Worm (Caenorhabditis elegans) whole organism, early embryonic: Measurements from ENCODE around the gene F44G3.7.

Experiments used
- ama-1 ChIP-seq: fragments of 150-350 bp; optimal IDR thresholded peaks from 2 replicates; lab custom pipeline; 2014
- ceh-13 ChIP-seq: fragments of 200-800 bp; sonication (Bioruptor generic); optimal IDR thresholded peaks from 2 replicates; lab custom pipeline; 2018; ENCODE audit warnings: mild to moderate bottlenecking, missing genetic modification characterization, missing compliant biosample characterization
- ceh-36 ChIP-seq: sonication (generic microtip); optimal IDR thresholded peaks from 2 replicates; lab custom pipeline; 2016; ENCODE audit warnings: missing genetic modification characterization, inconsistent platforms, missing compliant biosample characterization
- ets-7 ChIP-seq: sonication (generic microtip); optimal IDR thresholded peaks from 2 replicates; lab custom pipeline; 2016; ENCODE audit warnings: missing genotype, missing genetic modification characterization, missing compliant biosample characterization
- flt-1 ChIP-seq: fragments of 200-800 bp; sonication (Bioruptor generic); IDR thresholded peaks from 2 replicates; pipeline ENCODE4 v1.3.6; 2022; ENCODE audit warnings: missing genetic modification characterization, missing compliant biosample characterization
- scrt-1 ChIP-seq: fragments of 200-800 bp; sonication (Bioruptor generic); IDR thresholded peaks from 2 replicates; pipeline ENCODE4 v1.3.6; 2022; ENCODE audit warnings: missing genetic modification characterization, missing compliant biosample characterization
- tbx-11 ChIP-seq: fragments of 200-800 bp; sonication (Bioruptor generic); IDR thresholded peaks from 2 replicates; pipeline ENCODE4 v1.3.6; 2022; ENCODE audit warnings: missing genetic modification characterization, missing compliant biosample characterization
- tbx-37 ChIP-seq: fragments of 200-800 bp; sonication (Bioruptor generic); conservative IDR thresholded peaks from 2 replicates; pipeline ENCODE4 v1.3.6; 2022; ENCODE audit warnings: missing genetic modification reagents, missing genetic modification characterization, missing compliant biosample characterization
- tra-4 ChIP-seq: sonication (generic microtip); optimal IDR thresholded peaks from 2 replicates; lab custom pipeline; 2017; ENCODE audit warnings: missing genetic modification characterization, missing compliant biosample characterization

DNA sequence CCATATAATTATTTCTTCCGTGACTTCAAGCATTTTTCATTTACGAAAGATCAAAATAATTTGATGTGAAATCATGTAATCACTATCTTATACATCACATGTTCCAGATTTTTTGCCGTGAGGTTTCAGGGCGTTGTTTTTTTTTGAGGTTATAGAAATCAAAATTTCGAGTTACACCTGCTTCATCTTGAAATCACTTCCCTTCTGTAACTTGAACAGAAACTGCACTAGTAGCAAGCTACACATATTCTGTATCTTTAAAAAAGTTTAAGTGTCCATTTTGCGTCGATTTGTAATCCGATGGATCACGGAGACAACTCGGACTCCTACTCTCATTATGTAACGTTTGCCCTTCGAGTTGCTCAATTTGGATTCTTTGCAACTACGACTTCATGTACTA lies 46.3 kb downstream of the F44G3.7 start, which contains the start of gene F22B8.3:
- TF ChIP-seq ama-1 (lab: Kevin White, UChicago) = no peak
- TF ChIP-seq scrt-1 = no peak
- no peak for TF ChIP-seq ceh-13 (GFP tag; lab: Kevin White, UChicago)
- TF ChIP-seq tbx-37 (GFP tag; lab: Robert Waterston, UW) = no peak
- no peak for TF ChIP-seq ets-7 (tag; lab: Kevin White, UChicago)
- TF ChIP-seq tbx-11 (GFP tag; lab: Robert Waterston, UW) = no peak
- TF ChIP-seq ceh-36 = no peak
- no peak for TF ChIP-seq flt-1 (GFP tag; lab: Robert Waterston, UW)
- no peak for TF ChIP-seq tra-4
